Fruit fly (Drosophila melanogaster) Kc167 (cell line): ENCODE results near the gene Vsx1.

Source experiments
- Myc ChIP-seq: fragments of >200 bp; optimal IDR thresholded peaks from 2 replicates; lab custom pipeline; 2017; ENCODE audit warnings: missing external identifiers
- Sin3A ChIP-seq: fragments of >200 bp; optimal IDR thresholded peaks from 2 replicates; lab custom pipeline; 2018; ENCODE audit warnings: missing external identifiers
- h ChIP-seq: fragments of >200 bp; optimal IDR thresholded peaks from 3 replicates; lab custom pipeline; 2018; ENCODE audit warnings: missing external identifiers
- insv ChIP-seq: fragments of >200 bp; optimal IDR thresholded peaks from 3 replicates; lab custom pipeline; 2018; ENCODE audit warnings: missing external identifiers
- psq ChIP-seq: fragments of >200 bp; optimal IDR thresholded peaks from 2 replicates; lab custom pipeline; 2017; ENCODE audit warnings: missing external identifiers
- ttk ChIP-seq: sonication (Bioruptor generic); optimal IDR thresholded peaks from 2 replicates; lab custom pipeline; 2017; ENCODE audit warnings: missing external identifiers

- no peak for TF ChIP-seq ttk (lab: Kevin White, UChicago)
- no peak for TF ChIP-seq psq (lab: Kevin White, UChicago)
- no peak for TF ChIP-seq Sin3A
- TF ChIP-seq h (lab: Kevin White, UChicago), result no peak
- TF ChIP-seq Myc (lab: Kevin White, UChicago), result no peak
- TF ChIP-seq insv (lab: Kevin White, UChicago), result no peak
These were observed 43.5 kb downstream of the Vsx1 start for dm6 chrX:5637543-5637942.
